Fruit fly (Drosophila melanogaster): ENCODE data around the gene CG32037.

DNA sequence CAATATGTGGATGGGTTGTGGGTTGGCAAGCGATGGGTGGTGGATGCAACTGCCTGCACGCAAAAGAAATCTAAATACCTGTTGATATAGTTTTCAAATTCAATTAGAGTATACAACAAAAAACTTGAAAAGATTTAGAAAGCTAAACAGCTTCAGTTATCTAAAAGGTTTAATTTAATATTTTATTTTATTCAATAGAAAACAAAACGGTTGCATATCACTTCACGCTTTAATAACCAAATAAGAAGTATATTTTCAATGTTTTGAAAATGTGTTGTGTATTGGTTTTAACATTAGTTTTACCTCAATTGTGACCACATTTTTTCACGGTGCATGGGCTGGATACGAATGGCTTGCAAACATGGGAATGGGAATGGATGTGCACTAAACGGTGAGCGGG, 2.4 kb downstream of the CG32037 start:
- TF ChIP-seq ttk (optimal IDR thresholded peaks at IDR 0.05) (no peak), psq (optimal IDR thresholded peaks at IDR 0.05) (no peak)
